Worm (Caenorhabditis elegans) whole organism, young adult: Measurements from ENCODE around the gene cwf-19L1.
A peak's percentile ranks its signal among the peaks of the same experiment; 100 is the strongest.

Source experiments
- B0019.2 ChIP-seq: fragments of 200-800 bp; sonication (Bioruptor generic); conservative IDR thresholded peaks from 2 replicates; pipeline ENCODE4 v1.3.6; 2022; ENCODE audit warnings: missing genetic modification reagents, missing genetic modification characterization, missing compliant biosample characterization
- F52B5.7 ChIP-seq: sonication (generic microtip); optimal IDR thresholded peaks from 2 replicates; lab custom pipeline; 2016; ENCODE audit warnings: mild to moderate bottlenecking, missing genetic modification characterization, missing compliant biosample characterization
- F57C9.4 ChIP-seq: sonication (generic microtip); optimal IDR thresholded peaks from 2 replicates; lab custom pipeline; 2017; ENCODE audit warnings: mild to moderate bottlenecking, missing genetic modification characterization, missing compliant biosample characterization
- T07F8.4 ChIP-seq: sonication (generic microtip); optimal IDR thresholded peaks from 2 replicates; lab custom pipeline; 2016; ENCODE audit warnings: mild to moderate bottlenecking, missing genetic modification characterization, moderate library complexity, missing compliant biosample characterization
- Y53F4B.3 ChIP-seq: fragments of 200-800 bp; sonication (Bioruptor generic); IDR thresholded peaks from 2 replicates; pipeline ENCODE4 v1.3.6; 2022; ENCODE audit warnings: missing genetic modification reagents, missing genetic modification characterization, missing compliant biosample characterization
- Y53G8AR.9 ChIP-seq: fragments of 200-800 bp; sonication (Bioruptor generic); conservative IDR thresholded peaks from 2 replicates; pipeline ENCODE4 v1.3.6; 2022; ENCODE audit warnings: missing genetic modification reagents, missing genetic modification characterization, missing compliant biosample characterization
- Y67H2A.10 ChIP-seq: fragments of 200-800 bp; sonication (Bioruptor generic); conservative IDR thresholded peaks from 2 replicates; pipeline ENCODE4 v1.3.6; 2022; ENCODE audit warnings: missing genetic modification reagents, missing genetic modification characterization, missing compliant biosample characterization
- ama-1 ChIP-seq, 3 experiments: fragments of 150-350 bp in 1 of 3; sonication (generic microtip) in 2 of 3; optimal IDR thresholded peaks; 2 replicates each; lab custom pipeline; 2014 to 2018; ENCODE audit warnings: missing biosample characterization in 2 of 3, missing genetic modification characterization in 2 of 3, missing genetic modification reagents in 2 of 3
- aptf-2 ChIP-seq: fragments of 200-800 bp; sonication (Bioruptor generic); conservative IDR thresholded peaks from 2 replicates; pipeline ENCODE4 v1.3.6; 2022; ENCODE audit warnings: missing genetic modification reagents, missing genetic modification characterization, missing compliant biosample characterization
- attf-3 ChIP-seq: fragments of 200-800 bp; sonication (Bioruptor generic); conservative IDR thresholded peaks from 2 replicates; pipeline ENCODE4 v1.3.6; 2022; ENCODE audit warnings: missing genetic modification reagents, missing genetic modification characterization, missing compliant biosample characterization
- ceh-100 ChIP-seq: fragments of 200-800 bp; sonication (Bioruptor generic); IDR thresholded peaks from 2 replicates; pipeline ENCODE4 v1.3.6; 2022; ENCODE audit warnings: missing genetic modification reagents, missing genetic modification characterization, missing compliant biosample characterization
- ceh-27 ChIP-seq: fragments of 200-800 bp; sonication (Bioruptor generic); optimal IDR thresholded peaks from 2 replicates; lab custom pipeline; 2018; ENCODE audit warnings: mild to moderate bottlenecking, missing genetic modification characterization, moderate library complexity, missing compliant biosample characterization
- ceh-91 ChIP-seq: fragments of 200-800 bp; sonication (Bioruptor generic); IDR thresholded peaks from 2 replicates; pipeline ENCODE4 v1.3.6; 2022; ENCODE audit warnings: missing genetic modification reagents, missing genetic modification characterization, missing compliant biosample characterization
- dpl-1 ChIP-seq: fragments of 150-350 bp; optimal IDR thresholded peaks from 2 replicates; lab custom pipeline; 2014; ENCODE audit warnings: missing biosample characterization, missing genetic modification reagents, missing genetic modification characterization
- fkh-3 ChIP-seq: sonication (generic microtip); optimal IDR thresholded peaks from 2 replicates; lab custom pipeline; 2016; ENCODE audit warnings: mild to moderate bottlenecking, missing genetic modification characterization, missing compliant biosample characterization
- gei-17 ChIP-seq: fragments of 200-800 bp; sonication (Bioruptor generic); optimal IDR thresholded peaks from 2 replicates; lab custom pipeline; 2018; ENCODE audit warnings: mild to moderate bottlenecking, missing genetic modification characterization, missing compliant biosample characterization
- him-1 ChIP-seq: sonication (generic microtip); optimal IDR thresholded peaks from 2 replicates; lab custom pipeline; 2016; ENCODE audit warnings: missing genotype, missing genetic modification reagents, missing genetic modification characterization, missing compliant biosample characterization
- hmg-1.2 ChIP-seq: fragments of 200-800 bp; sonication (Bioruptor generic); IDR thresholded peaks from 2 replicates; pipeline ENCODE4 v1.3.6; 2022; ENCODE audit warnings: missing genetic modification reagents, missing genetic modification characterization, missing compliant biosample characterization
- let-607 ChIP-seq, 2 experiments: fragments of 200-800 bp in 1 of 2; sonication (Bioruptor generic) in 1 of 2; sonication (generic microtip) in 1 of 2; optimal IDR thresholded peaks; 2 replicates each; lab custom pipeline; 2016 to 2018; ENCODE audit warnings: mild to moderate bottlenecking in 2 of 2, missing compliant biosample characterization in 2 of 2, missing genetic modification characterization in 2 of 2, moderate library complexity in 2 of 2, missing genotype in 1 of 2
- lin-26 ChIP-seq: fragments of 200-800 bp; sonication (Bioruptor generic); IDR thresholded peaks from 2 replicates; pipeline ENCODE4 v1.3.6; 2022; ENCODE audit warnings: missing genetic modification reagents, missing genetic modification characterization, missing compliant biosample characterization
- lin-35 ChIP-seq, 3 experiments: fragments of 150-350 bp in 2 of 3; sonication (generic microtip) in 1 of 3; optimal IDR thresholded peaks; 2 replicates each; lab custom pipeline; 2014 to 2018; ENCODE audit warnings: missing biosample characterization in 3 of 3, missing genetic modification characterization in 3 of 3, missing genetic modification reagents in 3 of 3
- lin-40 ChIP-seq: sonication (generic microtip); optimal IDR thresholded peaks from 2 replicates; lab custom pipeline; 2016; ENCODE audit warnings: missing genetic modification characterization, mild to moderate bottlenecking, missing compliant biosample characterization, missing genotype, missing genetic modification reagents
- lin-54 ChIP-seq: fragments of 200-800 bp; sonication (Bioruptor generic); optimal IDR thresholded peaks from 2 replicates; lab custom pipeline; 2018; ENCODE audit warnings: mild to moderate bottlenecking, missing genetic modification characterization, missing compliant biosample characterization
- madf-10 ChIP-seq: sonication (generic microtip); optimal IDR thresholded peaks from 2 replicates; lab custom pipeline; 2016; ENCODE audit warnings: mild to moderate bottlenecking, missing genetic modification characterization, missing compliant biosample characterization
- mcd-1 ChIP-seq: fragments of 200-800 bp; sonication (Bioruptor generic); IDR thresholded peaks from 2 replicates; pipeline ENCODE4 v1.3.6; 2022; ENCODE audit warnings: missing genetic modification reagents, missing genetic modification characterization, missing compliant biosample characterization
- mel-28 ChIP-seq: sonication (generic microtip); optimal IDR thresholded peaks from 2 replicates; lab custom pipeline; 2016; ENCODE audit warnings: borderline replicate concordance, mild to moderate bottlenecking, missing genetic modification characterization, missing compliant biosample characterization
- mes-4 ChIP-seq: sonication (generic microtip); optimal IDR thresholded peaks from 2 replicates; lab custom pipeline; 2016; ENCODE audit warnings: missing genotype, missing genetic modification characterization, missing compliant biosample characterization
- mxl-1 ChIP-seq: sonication (generic microtip); optimal IDR thresholded peaks from 2 replicates; lab custom pipeline; 2016; ENCODE audit warnings: missing genetic modification characterization, missing compliant biosample characterization
- nfyb-1 ChIP-seq: fragments of 200-800 bp; sonication (Bioruptor generic); IDR thresholded peaks from 2 replicates; pipeline ENCODE4 v1.3.6; 2022; ENCODE audit warnings: missing genetic modification reagents, missing genetic modification characterization, missing compliant biosample characterization
- nhr-27 ChIP-seq: fragments of 200-800 bp; sonication (Bioruptor generic); optimal IDR thresholded peaks from 2 replicates; lab custom pipeline; 2018; ENCODE audit warnings: mild to moderate bottlenecking, missing genetic modification characterization, moderate library complexity, missing compliant biosample characterization
- pbrm-1 ChIP-seq: fragments of 200-800 bp; sonication (Bioruptor generic); IDR thresholded peaks from 2 replicates; pipeline ENCODE4 v1.3.6; 2022; ENCODE audit warnings: missing genetic modification reagents, missing genetic modification characterization, missing compliant biosample characterization
- rec-8 ChIP-seq, 2 experiments: sonication (generic microtip); optimal IDR thresholded peaks; 2 replicates each; lab custom pipeline; 2016; ENCODE audit warnings: mild to moderate bottlenecking in 2 of 2, missing genetic modification characterization in 2 of 2, missing genetic modification reagents in 2 of 2, missing genotype in 2 of 2, missing biosample characterization in 1 of 2, missing compliant biosample characterization in 1 of 2, moderate library complexity in 1 of 2
- sdz-38 ChIP-seq: sonication (generic microtip); optimal IDR thresholded peaks from 2 replicates; lab custom pipeline; 2016; ENCODE audit warnings: missing genotype, missing genetic modification characterization, missing compliant biosample characterization
- snpc-1.3 ChIP-seq: sonication (generic microtip); optimal IDR thresholded peaks from 2 replicates; lab custom pipeline; 2017; ENCODE audit warnings: missing genetic modification characterization, mild to moderate bottlenecking, missing compliant biosample characterization, antibody characterized with exemption, moderate library complexity, missing genotype, missing genetic modification reagents; ENCODE audit not compliant: insufficient read depth
- snpc-3.4 ChIP-seq: sonication (generic microtip); optimal IDR thresholded peaks from 2 replicates; lab custom pipeline; 2017; ENCODE audit warnings: missing genetic modification characterization, mild to moderate bottlenecking, missing compliant biosample characterization, antibody characterized with exemption, moderate library complexity, missing genotype, missing genetic modification reagents
- somi-1 ChIP-seq: fragments of 200-800 bp; sonication (Bioruptor generic); optimal IDR thresholded peaks from 2 replicates; lab custom pipeline; 2018; ENCODE audit warnings: mild to moderate bottlenecking, missing genetic modification characterization, missing compliant biosample characterization
- tbp1 ChIP-seq: fragments of 200-800 bp; sonication (Bioruptor generic); optimal IDR thresholded peaks from 2 replicates; lab custom pipeline; 2018; ENCODE audit warnings: mild to moderate bottlenecking, missing genetic modification characterization, missing compliant biosample characterization
- tlf-1 ChIP-seq: fragments of 200-800 bp; sonication (Bioruptor generic); optimal IDR thresholded peaks from 2 replicates; lab custom pipeline; 2018; ENCODE audit warnings: mild to moderate bottlenecking, missing genetic modification characterization, missing compliant biosample characterization
- unc-62 ChIP-seq: fragments of 150-350 bp; optimal IDR thresholded peaks from 2 replicates; lab custom pipeline; 2014; ENCODE audit warnings: missing biosample characterization, missing genetic modification reagents, missing genetic modification characterization
- ztf-18 ChIP-seq: sonication (generic microtip); optimal IDR thresholded peaks from 2 replicates; lab custom pipeline; 2016; ENCODE audit warnings: missing genotype, mild to moderate bottlenecking, missing genetic modification characterization, missing compliant biosample characterization
- ztf-22 ChIP-seq: fragments of 200-800 bp; sonication (Bioruptor generic); optimal IDR thresholded peaks from 2 replicates; lab custom pipeline; 2018; ENCODE audit warnings: mild to moderate bottlenecking, missing genetic modification characterization, moderate library complexity, missing compliant biosample characterization
- ztf-3 ChIP-seq: fragments of 200-800 bp; sonication (Bioruptor generic); optimal IDR thresholded peaks from 2 replicates; lab custom pipeline; 2018; ENCODE audit warnings: mild to moderate bottlenecking, missing genetic modification characterization, missing compliant biosample characterization

cwf-19L1 gene

ce11 chrV:6098755-6099155, 8.9 kb upstream of the cwf-19L1 start (continued):
- peak in 1 of 2 experiments; percentile 10 for TF ChIP-seq rec-8 (tag; optimal IDR thresholded peaks at IDR 0.05; lab: Kevin White, UChicago)
- TF ChIP-seq Y53G8AR.9 (GFP tag; lab: Robert Waterston, UW) = 0 out of 2 replicates have a peak, but pooled peaks have one; percentile 42
- no peak for TF ChIP-seq tlf-1 (GFP tag; lab: Kevin White, UChicago)
- no peak for TF ChIP-seq B0019.2 (GFP tag; lab: Robert Waterston, UW)
- no peak for TF ChIP-seq mes-4 (tag; lab: Kevin White, UChicago)
- TF ChIP-seq gei-17 (GFP tag; lab: Kevin White, UChicago) = no peak
- TF ChIP-seq snpc-3.4 (tag; lab: Kevin White, UChicago) = peak; percentile 51
- TF ChIP-seq somi-1 (GFP tag; lab: Kevin White, UChicago) = no peak
- peak; percentile 37 for TF ChIP-seq mel-28 (tag; lab: Kevin White, UChicago)
- TF ChIP-seq ztf-3 (GFP tag; lab: Kevin White, UChicago) = no peak
- TF ChIP-seq tbp1 (GFP tag; lab: Kevin White, UChicago) = peak; percentile 8
- TF ChIP-seq dpl-1 (GFP tag; lab: Kevin White, UChicago) = no peak
- TF ChIP-seq Y53F4B.3 (GFP tag; lab: Robert Waterston, UW) = no peak

ce11 chrV:6099634-6100033, 8.0 kb upstream of the cwf-19L1 start:
- TF ChIP-seq Y53F4B.3 (GFP tag; lab: Robert Waterston, UW) = no peak
- 0 out of 2 replicates have a peak, but pooled peaks have one; percentile 38 for TF ChIP-seq lin-26 (GFP tag; lab: Robert Waterston, UW)
- no peak for TF ChIP-seq Y67H2A.10
- no peak for TF ChIP-seq lin-40 (tag; lab: Kevin White, UChicago)
- no peak for TF ChIP-seq ama-1 (optimal IDR thresholded peaks at IDR 0.05; lab: Kevin White, UChicago)
- TF ChIP-seq ama-1 (GFP tag; optimal IDR thresholded peaks at IDR 0.05; lab: Kevin White, UChicago) = no peak
- 0 out of 2 replicates have a peak, but pooled peaks have one; percentile 9 for TF ChIP-seq hmg-1.2 (GFP tag; lab: Robert Waterston, UW)
- TF ChIP-seq B0019.2 (GFP tag; lab: Robert Waterston, UW) = no peak
- no peak for TF ChIP-seq him-1 (tag; lab: Kevin White, UChicago)
- TF ChIP-seq snpc-1.3 (tag; lab: Kevin White, UChicago) = no peak
- no peak for TF ChIP-seq aptf-2
- no peak for TF ChIP-seq ztf-18
- TF ChIP-seq nhr-27 (tag; lab: Kevin White, UChicago) = no peak

- TF ChIP-seq lin-54 (GFP tag; lab: Kevin White, UChicago) (peak; percentile 86), Y67H2A.10 (no peak), tlf-1 (GFP tag; lab: Kevin White, UChicago) (peak; percentile 72), unc-62 (GFP tag; lab: Kevin White, UChicago) (no peak), ceh-27 (GFP tag; lab: Kevin White, UChicago) (peak; percentile 89), F57C9.4 (tag; lab: Kevin White, UChicago) (no peak), snpc-3.4 (tag; lab: Kevin White, UChicago) (no peak), ceh-100 (GFP tag; lab: Robert Waterston, UW) (no peak; the same call in 1 of the 2 replicates), T07F8.4 (no peak), nfyb-1 (GFP tag; lab: Robert Waterston, UW) (peak; percentile 100), ztf-22 (GFP tag; lab: Kevin White, UChicago) (peak; percentile 29), F52B5.7 (tag; lab: Kevin White, UChicago) (peak; percentile 58), him-1 (tag; lab: Kevin White, UChicago) (no peak), ztf-3 (GFP tag; lab: Kevin White, UChicago) (peak; percentile 50), Y53F4B.3 (GFP tag; lab: Robert Waterston, UW) (no peak), fkh-3 (no peak), ceh-91 (GFP tag; lab: Robert Waterston, UW) (no peak), attf-3 (GFP tag; lab: Robert Waterston, UW) (0 out of 2 replicates have a peak, but pooled peaks have one; percentile 32), pbrm-1 (GFP tag; lab: Robert Waterston, UW) (peak; percentile 87), sdz-38 (tag; lab: Kevin White, UChicago) (no peak), hmg-1.2 (GFP tag; lab: Robert Waterston, UW) (peak; percentile 88), lin-26 (GFP tag; lab: Robert Waterston, UW) (peak; percentile 65; the same call in 1 of the 2 replicates), madf-10 (tag; lab: Kevin White, UChicago) (peak; percentile 66), mxl-1 (tag; lab: Kevin White, UChicago) (no peak), mcd-1 (GFP tag; lab: Robert Waterston, UW) (peak; percentile 86), let-607 (tag; optimal IDR thresholded peaks at IDR 0.05; lab: Kevin White, UChicago) (peak; percentile 98 to 99), lin-35 (GFP tag; optimal IDR thresholded peaks at IDR 0.05; lab: Kevin White, UChicago) (peak in 1 of 3 experiments; percentile 78)
Observed at ce11 chrV:6100492-6101004, 7.1 kb upstream of the cwf-19L1 start, which contains the start of gene crt-1. Gene crt-1 (minus strand): TSS chrV:6100542.
